Fruit fly (Drosophila melanogaster) whole organism, embryonic: ENCODE data around the gene Pgm1.

ENCODE experiments used
- Abd-B ChIP-seq: fragments of 200-800 bp; sonication (Bioruptor generic); optimal IDR thresholded peaks from 2 replicates; lab custom pipeline; 2018; ENCODE audit warnings: missing biosample characterization, mild to moderate bottlenecking, missing genetic modification characterization, moderate library complexity
- Adf1 ChIP-seq: fragments of 200-800 bp; sonication (Bioruptor generic); IDR thresholded peaks from 2 replicates; pipeline ENCODE4 v1.3.6; 2022; ENCODE audit warnings: missing biosample characterization, missing genetic modification characterization
- BtbVII ChIP-seq: fragments of 200-800 bp; sonication (Bioruptor generic); optimal IDR thresholded peaks from 3 replicates; lab custom pipeline; 2017; ENCODE audit warnings: missing biosample characterization, mild to moderate bottlenecking, missing genetic modification characterization
- CG10147 ChIP-seq: fragments of 200-800 bp; sonication (Bioruptor generic); optimal IDR thresholded peaks from 2 replicates; lab custom pipeline; 2019; ENCODE audit warnings: missing biosample characterization, mild to moderate bottlenecking, missing genetic modification characterization, moderate library complexity
- CG1233 ChIP-seq: fragments of 200-800 bp; sonication (Bioruptor generic); optimal IDR thresholded peaks from 4 replicates; lab custom pipeline; 2018; ENCODE audit warnings: missing biosample characterization, mild to moderate bottlenecking, missing genetic modification characterization
- CG12391 ChIP-seq: fragments of 200-800 bp; sonication (Bioruptor generic); optimal IDR thresholded peaks from 3 replicates; lab custom pipeline; 2018; ENCODE audit warnings: missing biosample characterization, mild to moderate bottlenecking, missing genetic modification characterization, moderate library complexity
- CG12659 ChIP-seq: fragments of 200-800 bp; sonication (Bioruptor generic); optimal IDR thresholded peaks from 3 replicates; lab custom pipeline; 2017; ENCODE audit warnings: mild to moderate bottlenecking, missing biosample characterization, missing genetic modification reagents, missing genetic modification characterization
- CG13624 ChIP-seq: fragments of 200-800 bp; sonication (Bioruptor generic); optimal IDR thresholded peaks from 2 replicates; lab custom pipeline; 2016; ENCODE audit warnings: missing biosample characterization, missing genetic modification characterization
- CG15073 ChIP-seq: fragments of 200-800 bp; sonication (Bioruptor generic); optimal IDR thresholded peaks from 2 replicates; lab custom pipeline; 2016; ENCODE audit warnings: missing biosample characterization, missing genetic modification characterization
- CG17829 ChIP-seq: fragments of 200-800 bp; optimal IDR thresholded peaks from 2 replicates; lab custom pipeline; 2019; ENCODE audit warnings: missing biosample characterization, mild to moderate bottlenecking, missing genetic modification characterization, moderate library complexity
- CG1832 ChIP-seq: fragments of 200-800 bp; sonication (Bioruptor generic); optimal IDR thresholded peaks from 2 replicates; lab custom pipeline; 2017; ENCODE audit warnings: missing biosample characterization, mild to moderate bottlenecking, missing genetic modification characterization, inconsistent platforms
- CG30403 ChIP-seq: fragments of 200-800 bp; sonication (Bioruptor generic); optimal IDR thresholded peaks from 3 replicates; lab custom pipeline; 2016; ENCODE audit warnings: missing biosample characterization, missing genetic modification characterization
- CG3281 ChIP-seq: fragments of 200-800 bp; sonication (Bioruptor generic); optimal IDR thresholded peaks from 3 replicates; lab custom pipeline; 2017; ENCODE audit warnings: missing biosample characterization, mild to moderate bottlenecking, missing genetic modification characterization
- CG34376 ChIP-seq: fragments of 200-800 bp; sonication (Bioruptor generic); optimal IDR thresholded peaks from 2 replicates; lab custom pipeline; 2018; ENCODE audit warnings: missing biosample characterization, mild to moderate bottlenecking, missing genetic modification characterization
- CG4707 ChIP-seq: fragments of 200-800 bp; sonication (Bioruptor generic); optimal IDR thresholded peaks from 2 replicates; lab custom pipeline; 2018; ENCODE audit warnings: missing biosample characterization, mild to moderate bottlenecking, missing genetic modification characterization, moderate library complexity
- CG7357 ChIP-seq: fragments of 200-800 bp; sonication (Bioruptor generic); IDR thresholded peaks from 3 replicates; pipeline ENCODE4 v1.3.6; 2022; ENCODE audit warnings: missing biosample characterization, missing genetic modification characterization
- CG8290 ChIP-seq, 3 experiments: fragments of 200-800 bp; sonication (Bioruptor generic); optimal IDR thresholded peaks; 2 replicates each; lab custom pipeline; 2016 to 2019; ENCODE audit warnings: missing biosample characterization in 3 of 3, missing genetic modification characterization in 3 of 3, mild to moderate bottlenecking in 2 of 3, moderate library complexity in 1 of 3
- CG9437 ChIP-seq: fragments of 200-800 bp; sonication (Bioruptor generic); optimal IDR thresholded peaks from 2 replicates; lab custom pipeline; 2018; ENCODE audit warnings: missing biosample characterization, mild to moderate bottlenecking, missing genetic modification characterization
- CoRest ChIP-seq: fragments of 200-800 bp; sonication (Bioruptor generic); optimal IDR thresholded peaks from 3 replicates; lab custom pipeline; 2018; ENCODE audit warnings: missing biosample characterization, mild to moderate bottlenecking, missing genetic modification characterization, moderate library complexity
- D19B ChIP-seq: fragments of 200-800 bp; sonication (Bioruptor generic); optimal IDR thresholded peaks from 2 replicates; lab custom pipeline; 2017; ENCODE audit warnings: missing biosample characterization, mild to moderate bottlenecking, missing genetic modification characterization
- Dip2 ChIP-seq: fragments of 200-800 bp; sonication (Bioruptor generic); IDR thresholded peaks from 2 replicates; pipeline ENCODE4 v1.3.6; 2022; ENCODE audit warnings: missing biosample characterization, missing genetic modification characterization
- Ets65A ChIP-seq: fragments of 200-800 bp; sonication (Bioruptor generic); peaks from one replicate; lab custom pipeline; 2016; ENCODE audit warnings: missing biosample characterization, missing genetic modification characterization
- HLH54F ChIP-seq: fragments of 200-800 bp; sonication (Bioruptor generic); optimal IDR thresholded peaks from 3 replicates; lab custom pipeline; 2016; ENCODE audit warnings: missing biosample characterization, missing genetic modification characterization
- HmgD ChIP-seq: fragments of 200-800 bp; sonication (Bioruptor generic); optimal IDR thresholded peaks from 3 replicates; lab custom pipeline; 2016; ENCODE audit warnings: missing biosample characterization, missing genetic modification characterization
- Lim3 ChIP-seq: fragments of 200-800 bp; sonication (Bioruptor generic); IDR thresholded peaks from 2 replicates; pipeline ENCODE4 v1.3.6; 2022; ENCODE audit warnings: missing biosample characterization, missing genetic modification characterization
- MBD-R2 ChIP-seq: fragments of 200-800 bp; sonication (Bioruptor generic); IDR thresholded peaks from 2 replicates; pipeline ENCODE4 v1.3.6; 2022; ENCODE audit warnings: missing biosample characterization, missing genetic modification characterization
- Meics ChIP-seq: fragments of 200-800 bp; sonication (Bioruptor generic); optimal IDR thresholded peaks from 2 replicates; lab custom pipeline; 2017; ENCODE audit warnings: missing biosample characterization, mild to moderate bottlenecking, missing genetic modification characterization
- Myb ChIP-seq: fragments of 200-800 bp; sonication (Bioruptor generic); optimal IDR thresholded peaks from 2 replicates; lab custom pipeline; 2016; ENCODE audit warnings: missing biosample characterization, missing genetic modification characterization
- PHDP ChIP-seq: fragments of 200-800 bp; sonication (Bioruptor generic); optimal IDR thresholded peaks from 3 replicates; lab custom pipeline; 2018; ENCODE audit warnings: missing biosample characterization, mild to moderate bottlenecking, missing genetic modification characterization, moderate library complexity
- Pdp1 ChIP-seq, 2 experiments: fragments of 200-800 bp; sonication (Bioruptor generic); optimal IDR thresholded peaks; 3 replicates each; lab custom pipeline; 2016; ENCODE audit warnings: missing biosample characterization in 2 of 2, missing genetic modification characterization in 2 of 2, mild to moderate bottlenecking in 1 of 2, moderate library complexity in 1 of 2
- Ptx1 ChIP-seq: fragments of 200-800 bp; sonication (Bioruptor generic); IDR thresholded peaks from 2 replicates; pipeline ENCODE4 v1.3.6; 2022; ENCODE audit warnings: missing biosample characterization, missing genetic modification characterization
- ap ChIP-seq: fragments of 200-800 bp; sonication (Bioruptor generic); IDR thresholded peaks from 2 replicates; pipeline ENCODE4 v1.3.6; 2022; ENCODE audit warnings: missing biosample characterization, missing genetic modification characterization
- ara ChIP-seq: fragments of 200-800 bp; sonication (Bioruptor generic); IDR thresholded peaks from 2 replicates; pipeline ENCODE4 v1.3.6; 2022; ENCODE audit warnings: missing biosample characterization, missing genetic modification characterization
- bcd ChIP-seq: fragments of 200-800 bp; sonication (Bioruptor generic); optimal IDR thresholded peaks from 2 replicates; lab custom pipeline; 2017; ENCODE audit warnings: missing biosample characterization, mild to moderate bottlenecking, missing genetic modification characterization
- dpn ChIP-seq, 2 experiments: fragments of 200-800 bp; sonication (Bioruptor generic); optimal IDR thresholded peaks; 3 replicates each; lab custom pipeline; 2016; ENCODE audit warnings: missing biosample characterization in 2 of 2, missing genetic modification characterization in 2 of 2
- dysf ChIP-seq: fragments of 200-800 bp; sonication (Bioruptor generic); IDR thresholded peaks from 3 replicates; pipeline ENCODE4 v1.3.6; 2022; ENCODE audit warnings: missing biosample characterization, missing genetic modification characterization
- grau ChIP-seq: fragments of 200-800 bp; optimal IDR thresholded peaks from 3 replicates; lab custom pipeline; 2019; ENCODE audit warnings: missing biosample characterization, mild to moderate bottlenecking, missing genetic modification characterization, moderate library complexity
- hbn ChIP-seq: fragments of 200-800 bp; sonication (Bioruptor generic); IDR thresholded peaks from 2 replicates; pipeline ENCODE4 v1.3.6; 2022; ENCODE audit warnings: missing biosample characterization, missing genetic modification characterization; ENCODE audit not compliant: partially characterized antibody
- nerfin-2 ChIP-seq: fragments of 200-800 bp; sonication (Bioruptor generic); IDR thresholded peaks from 2 replicates; pipeline ENCODE4 v1.3.6; 2022; ENCODE audit warnings: missing biosample characterization, missing genetic modification characterization; ENCODE audit not compliant: partially characterized antibody
- org-1 ChIP-seq: fragments of 200-800 bp; sonication (Bioruptor generic); optimal IDR thresholded peaks from 2 replicates; lab custom pipeline; 2017; ENCODE audit warnings: missing biosample characterization, missing genetic modification characterization
- pan ChIP-seq, 4 experiments: fragments of >200 bp in 3 of 4; fragments of 200-800 bp in 1 of 4; sonication (Bioruptor generic) in 1 of 4; optimal IDR thresholded peaks in 3 of 4; IDR thresholded peaks in 1 of 4; 2 replicates each; pipeline versions ENCODE4 v1.3.6 to Lab custom; 2017 to 2022; ENCODE audit warnings: missing biosample characterization in 2 of 4, missing genetic modification characterization in 2 of 4, mixed read lengths in 1 of 4
- phol ChIP-seq: fragments of 200-800 bp; sonication (Bioruptor generic); optimal IDR thresholded peaks from 3 replicates; lab custom pipeline; 2018; ENCODE audit warnings: missing biosample characterization, mild to moderate bottlenecking, missing genetic modification characterization, moderate library complexity
- seq ChIP-seq: fragments of 200-800 bp; sonication (Bioruptor generic); IDR thresholded peaks from 2 replicates; pipeline ENCODE4 v1.3.6; 2022; ENCODE audit warnings: missing biosample characterization, missing genetic modification characterization
- so ChIP-seq: fragments of 200-800 bp; sonication (Bioruptor generic); IDR thresholded peaks from 3 replicates; pipeline ENCODE4 v1.3.6; 2022; ENCODE audit warnings: missing biosample characterization, missing genetic modification characterization
- ssp ChIP-seq: fragments of 200-800 bp; sonication (Bioruptor generic); IDR thresholded peaks from 2 replicates; pipeline ENCODE4 v1.3.6; 2022; ENCODE audit warnings: missing biosample characterization, missing genetic modification characterization
- trh ChIP-seq: fragments of 200-800 bp; sonication (Bioruptor generic); optimal IDR thresholded peaks from 2 replicates; lab custom pipeline; 2016; ENCODE audit warnings: missing biosample characterization, missing genetic modification characterization
- unpg ChIP-seq: fragments of 200-800 bp; sonication (Bioruptor generic); optimal IDR thresholded peaks from 3 replicates; lab custom pipeline; 2018; ENCODE audit warnings: missing biosample characterization, mild to moderate bottlenecking, missing genetic modification characterization, moderate library complexity

The Pgm1 gene

DNA sequence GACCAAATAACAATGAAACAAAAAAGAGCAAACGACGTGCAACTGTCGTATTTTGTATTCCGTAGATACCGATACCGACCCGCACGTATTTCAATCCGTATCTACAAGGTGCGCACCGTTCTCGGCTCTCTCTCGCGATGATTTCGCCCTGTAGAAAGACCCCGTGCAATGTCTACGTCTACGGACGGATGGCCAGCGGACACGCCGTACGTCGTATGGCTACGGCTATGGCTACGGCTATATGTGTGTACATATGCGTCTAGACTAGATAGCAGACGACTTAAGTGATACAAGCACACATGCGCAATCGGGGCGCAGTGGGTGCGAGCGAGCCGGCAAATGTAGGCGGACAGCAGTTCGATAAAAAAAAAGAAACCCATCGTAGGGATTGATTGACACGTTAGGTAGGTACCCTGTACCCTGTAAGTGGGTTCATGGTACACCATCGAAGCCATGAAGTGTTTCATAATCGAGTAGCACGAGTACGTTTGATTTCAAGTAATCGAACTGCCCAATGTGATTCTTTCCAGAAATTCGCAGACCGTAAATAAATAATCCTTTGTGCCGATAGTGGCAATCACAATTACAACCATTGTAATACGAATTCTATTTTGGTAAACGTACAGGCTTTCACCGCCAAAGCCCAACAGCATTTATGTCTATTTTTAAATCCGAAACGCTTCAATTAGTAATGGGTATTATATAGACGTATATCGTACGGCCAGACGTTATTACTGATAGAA, 21.3 kb upstream of the Pgm1 start (continued):
- no peak for TF ChIP-seq hbn (GFP tag; lab: Robert Waterston, UW)
- no peak for TF ChIP-seq unpg
- TF ChIP-seq dysf: peak; percentile 52; the same call in 2 of the 3 replicates
- TF ChIP-seq CG10147: peak; percentile 43
- no peak for TF ChIP-seq pan (optimal IDR thresholded peaks at IDR 0.05; lab: Kevin White, UChicago)
- peak in 1 of 2 experiments; percentile 26 for TF ChIP-seq pan (GFP tag; optimal IDR thresholded peaks at IDR 0.05 in 1 of 2, IDR thresholded peaks at IDR 0.05 in 1 of 2)
- no peak for TF ChIP-seq ap (GFP tag; lab: Robert Waterston, UW)
- no peak for TF ChIP-seq ara (GFP tag; lab: Robert Waterston, UW)
- no peak for TF ChIP-seq Lim3
- TF ChIP-seq CG1233 (GFP tag; lab: Kevin White, UChicago): no peak
- 0 out of 2 replicates have a peak, but pooled peaks have one; percentile 26 for TF ChIP-seq seq (GFP tag; lab: Robert Waterston, UW)
- TF ChIP-seq CG1832 (GFP tag; lab: Kevin White, UChicago): peak; percentile 36
- TF ChIP-seq CG3281: peak; percentile 8
- TF ChIP-seq D19B (GFP tag; lab: Kevin White, UChicago): peak; percentile 98
- TF ChIP-seq CG17829 (tag; lab: Kevin White, UChicago): no peak
- no peak for TF ChIP-seq CG8290 (GFP tag; optimal IDR thresholded peaks at IDR 0.05; lab: Kevin White, UChicago)
- peak in 1 of 2 experiments; percentile 32 for TF ChIP-seq CG8290 (tag; optimal IDR thresholded peaks at IDR 0.05; lab: Kevin White, UChicago)
- TF ChIP-seq Pdp1 (GFP tag; optimal IDR thresholded peaks at IDR 0.05; lab: Kevin White, UChicago): peak in 1 of 2 experiments; percentile 21
- no peak for TF ChIP-seq ssp (GFP tag; lab: Robert Waterston, UW)
- no peak for TF ChIP-seq nerfin-2 (GFP tag; lab: Robert Waterston, UW)
- TF ChIP-seq CG7357 (GFP tag; lab: Robert Waterston, UW): 0 out of 3 replicates have a peak, but pooled peaks have one; percentile 49
- TF ChIP-seq MBD-R2 (GFP tag; lab: Robert Waterston, UW): 0 out of 2 replicates have a peak, but pooled peaks have one; percentile 8
- peak; percentile 30 for TF ChIP-seq CoRest (tag; lab: Kevin White, UChicago)
- peak; percentile 46 for TF ChIP-seq CG30403 (GFP tag; lab: Kevin White, UChicago)
- peak; percentile 31 for TF ChIP-seq CG34376 (GFP tag; lab: Kevin White, UChicago)
- TF ChIP-seq Adf1 (GFP tag; lab: Robert Waterston, UW): peak; percentile 5; the same call in 1 of the 2 replicates
- no peak for TF ChIP-seq Dip2 (GFP tag; lab: Robert Waterston, UW)
- peak; percentile 8 to 35 for TF ChIP-seq dpn (GFP tag; optimal IDR thresholded peaks at IDR 0.05; lab: Kevin White, UChicago)
- no peak for TF ChIP-seq so (GFP tag; lab: Robert Waterston, UW)
- peak; percentile 35; the same call in 1 of the 2 replicates for TF ChIP-seq Ptx1 (GFP tag; lab: Robert Waterston, UW)

DNA sequence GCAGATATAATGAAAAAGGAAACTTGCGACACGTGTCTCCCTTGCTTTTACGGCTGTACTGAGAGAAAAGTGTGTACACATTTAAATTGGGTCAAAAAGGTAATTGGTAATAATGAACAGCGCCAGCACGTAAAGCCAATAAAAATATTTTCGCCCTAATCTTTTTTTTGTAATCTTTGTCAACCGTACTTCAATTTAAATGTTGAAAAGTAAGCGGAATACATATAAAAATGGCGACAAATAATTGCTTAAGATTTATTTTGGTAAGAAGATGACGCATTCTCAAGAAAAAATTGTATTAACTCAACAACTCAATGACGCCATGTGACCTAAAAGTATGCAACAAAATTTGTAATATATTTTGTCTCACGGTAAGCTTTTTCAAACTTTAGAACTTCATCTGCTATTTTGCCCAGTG, 19.5 kb upstream of the Pgm1 start:
- TF ChIP-seq CG9437 (GFP tag; lab: Kevin White, UChicago): peak; percentile 37
- no peak for TF ChIP-seq CG4707 (GFP tag; lab: Kevin White, UChicago)
- no peak for TF ChIP-seq trh (GFP tag; lab: Kevin White, UChicago)
- peak; percentile 22 for TF ChIP-seq CG12659
- TF ChIP-seq dpn (GFP tag; optimal IDR thresholded peaks at IDR 0.05; lab: Kevin White, UChicago): peak; percentile 15 to 37
- peak; percentile 16 for TF ChIP-seq HLH54F
- no peak for TF ChIP-seq HmgD
- peak; percentile 23 for TF ChIP-seq org-1 (GFP tag; lab: Kevin White, UChicago)
- peak; percentile 48 for TF ChIP-seq grau
- peak; percentile 22 for TF ChIP-seq BtbVII (GFP tag; lab: Kevin White, UChicago)
- peak; percentile 18 for TF ChIP-seq CG12391 (tag; lab: Kevin White, UChicago)
- peak; percentile 9 for TF ChIP-seq CG13624 (GFP tag; lab: Kevin White, UChicago)
- TF ChIP-seq Myb (GFP tag; lab: Kevin White, UChicago): peak; percentile 6
- peak; percentile 70 for TF ChIP-seq Meics (GFP tag; lab: Kevin White, UChicago)
- peak; percentile 4 for TF ChIP-seq PHDP (tag; lab: Kevin White, UChicago)
- TF ChIP-seq Ptx1 (GFP tag; lab: Robert Waterston, UW): no peak
- peak; percentile 15 for TF ChIP-seq Abd-B (GFP tag; lab: Kevin White, UChicago)
- peak; percentile 13 for TF ChIP-seq bcd (GFP tag; lab: Kevin White, UChicago)
- TF ChIP-seq phol: peak; percentile 38
- TF ChIP-seq Ets65A: peak; percentile 90
- TF ChIP-seq CG15073: no peak
